Worm (Caenorhabditis elegans) whole organism, midembryonic: ENCODE measurements around the gene str-92.

Experiments used
- T22C8.4 ChIP-seq: fragments of 200-800 bp; sonication (Bioruptor generic); IDR thresholded peaks from 2 replicates; pipeline ENCODE4 v1.3.6; 2022; ENCODE audit warnings: missing genetic modification characterization, missing compliant biosample characterization
- cog-1 ChIP-seq: sonication (generic microtip); optimal IDR thresholded peaks from 2 replicates; lab custom pipeline; 2016; ENCODE audit warnings: missing genetic modification characterization, missing compliant biosample characterization
- flt-1 ChIP-seq: fragments of 200-800 bp; sonication (Bioruptor generic); IDR thresholded peaks from 2 replicates; pipeline ENCODE4 v1.3.6; 2022; ENCODE audit warnings: missing genetic modification characterization, missing compliant biosample characterization
- klf-2 ChIP-seq: fragments of 200-800 bp; sonication (Bioruptor generic); conservative IDR thresholded peaks from 2 replicates; pipeline ENCODE4 v1.3.6; 2022; ENCODE audit warnings: missing genetic modification reagents, missing genetic modification characterization, missing compliant biosample characterization
- med-1 ChIP-seq: sonication (generic microtip); optimal IDR thresholded peaks from 2 replicates; lab custom pipeline; 2017; ENCODE audit warnings: missing genetic modification characterization, mild to moderate bottlenecking, missing compliant biosample characterization, antibody characterized with exemption, missing genetic modification reagents; ENCODE audit not compliant: insufficient read depth
- ref-1 ChIP-seq: fragments of 200-800 bp; sonication (Bioruptor generic); conservative IDR thresholded peaks from 2 replicates; pipeline ENCODE4 v1.3.6; 2022; ENCODE audit warnings: missing genetic modification reagents, missing genetic modification characterization, missing compliant biosample characterization
- tab-1 ChIP-seq: fragments of 200-800 bp; sonication (Bioruptor generic); IDR thresholded peaks from 2 replicates; pipeline ENCODE4 v1.3.6; 2022; ENCODE audit warnings: missing genetic modification characterization, missing compliant biosample characterization
- ztf-23 ChIP-seq: fragments of 200-800 bp; sonication (Bioruptor generic); IDR thresholded peaks from 2 replicates; pipeline ENCODE4 v1.3.6; 2022; ENCODE audit warnings: missing genetic modification reagents, missing genetic modification characterization, missing compliant biosample characterization
- ztf-29 ChIP-seq: fragments of 200-800 bp; sonication (Bioruptor generic); IDR thresholded peaks from 2 replicates; pipeline ENCODE4 v1.3.6; 2022; ENCODE audit warnings: missing genetic modification reagents, missing genetic modification characterization, missing compliant biosample characterization

The str-92 gene

DNA sequence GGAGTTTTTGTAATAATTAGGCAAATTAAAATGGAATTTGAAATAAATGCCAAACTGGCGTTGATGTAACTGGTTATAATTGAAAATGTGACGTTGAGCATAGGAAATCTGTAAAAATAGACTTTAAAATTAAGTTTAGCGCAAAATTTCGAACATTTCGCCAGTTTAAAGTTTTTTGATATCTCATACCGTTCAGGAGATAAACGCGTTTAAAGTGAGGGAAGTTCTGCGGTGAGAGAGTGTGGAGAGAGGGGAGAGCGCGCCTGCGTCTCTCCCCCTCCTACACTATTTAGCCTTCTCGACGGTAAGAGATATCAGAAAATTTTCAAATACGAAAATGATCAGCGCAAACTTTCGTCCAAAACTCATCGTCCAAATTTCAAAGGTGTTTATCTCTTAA is at the start of gene str-92:
str-92 (minus strand) TSS at position 101 of the 400 bp plus-strand sequence.
- TF ChIP-seq tab-1 (GFP tag; lab: Robert Waterston, UW): no peak

DNA sequence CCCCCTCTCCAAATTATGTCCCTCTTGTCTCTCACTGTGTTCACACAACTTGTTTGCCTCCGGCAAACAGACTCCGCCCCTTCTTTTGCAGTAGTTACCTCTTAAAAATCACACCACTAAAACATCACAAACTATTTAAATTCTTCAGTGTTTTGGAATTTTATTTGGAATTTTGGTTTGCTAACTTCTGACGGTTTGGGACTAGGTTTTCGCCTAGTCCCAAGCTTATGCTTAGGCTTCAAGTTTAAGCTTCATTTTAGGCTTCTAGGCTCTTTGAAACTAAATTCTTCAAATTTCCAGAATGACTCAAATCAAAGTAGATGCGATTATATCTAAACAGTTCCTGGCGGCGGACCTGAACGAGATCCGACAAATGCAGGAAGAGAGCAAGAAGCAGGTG is 48.3 kb upstream of the str-92 start, which contains the start of gene fat-5:
fat-5 (plus strand) TSS at position 301 of the 400 bp plus-strand sequence.
- TF ChIP-seq ztf-23 (GFP tag; lab: Robert Waterston, UW): no peak

DNA sequence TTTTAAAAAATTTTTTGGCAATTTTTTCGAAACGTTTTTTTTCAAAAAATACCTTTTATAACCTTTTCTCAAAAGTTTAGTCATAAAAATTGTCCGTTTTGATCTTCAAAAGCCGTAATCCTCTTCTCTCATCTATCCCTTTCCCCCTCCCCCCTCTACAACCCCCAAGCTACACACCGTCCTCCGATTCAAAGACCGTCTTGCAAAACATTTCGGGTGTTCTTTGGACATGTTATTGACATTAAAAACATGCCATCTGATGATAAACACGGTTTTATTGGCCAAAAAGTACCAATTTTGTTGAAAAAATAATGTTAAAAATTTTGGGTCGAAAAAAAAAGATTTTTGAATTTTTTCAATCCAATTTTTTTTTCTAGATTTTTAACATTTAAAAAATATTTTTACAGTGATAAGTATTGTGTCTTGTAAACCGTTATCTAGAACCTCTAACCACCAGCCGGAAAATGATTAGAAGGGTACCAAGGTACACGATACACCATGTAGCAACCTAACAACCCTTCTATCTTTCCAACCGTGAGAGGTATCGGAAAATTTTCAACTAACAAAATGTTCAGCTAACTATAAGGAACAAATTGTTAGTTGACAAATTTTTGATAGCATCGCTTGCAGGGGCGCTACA is 46.8 kb upstream of the str-92 start:
- TF ChIP-seq cog-1 (tag; lab: Kevin White, UChicago) (no peak), tab-1 (GFP tag; lab: Robert Waterston, UW) (no peak), ref-1 (GFP tag; lab: Robert Waterston, UW) (no peak), flt-1 (no peak), T22C8.4 (GFP tag; lab: Robert Waterston, UW) (no peak), ztf-23 (GFP tag; lab: Robert Waterston, UW) (no peak), med-1 (GFP tag; lab: Kevin White, UChicago) (no peak), klf-2 (GFP tag; lab: Robert Waterston, UW) (no peak), ztf-29 (GFP tag; lab: Robert Waterston, UW) (no peak)

DNA sequence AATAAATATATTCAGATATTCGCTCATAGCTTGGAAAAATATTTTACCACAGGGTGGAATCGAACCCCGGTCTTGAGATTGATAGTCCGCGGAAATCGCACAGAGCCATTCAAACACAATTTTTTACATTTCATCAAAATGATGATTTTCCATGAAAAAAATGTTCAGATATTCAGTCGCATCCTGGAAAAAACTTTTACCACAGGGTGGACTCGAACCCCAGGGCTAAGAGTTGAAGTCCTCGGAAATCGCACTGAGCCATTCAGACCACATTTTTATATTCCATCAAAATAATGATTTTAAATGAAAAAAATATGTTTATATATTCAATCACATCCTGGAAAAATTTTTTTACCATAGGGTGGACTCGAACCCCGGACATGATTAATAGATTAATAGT is 46.1 kb upstream of the str-92 start:
- TF ChIP-seq med-1 (GFP tag; lab: Kevin White, UChicago) (no peak), tab-1 (GFP tag; lab: Robert Waterston, UW) (no peak), ztf-23 (GFP tag; lab: Robert Waterston, UW) (no peak), cog-1 (tag; lab: Kevin White, UChicago) (no peak), klf-2 (GFP tag; lab: Robert Waterston, UW) (no peak), flt-1 (no peak), T22C8.4 (GFP tag; lab: Robert Waterston, UW) (no peak), ztf-29 (GFP tag; lab: Robert Waterston, UW) (no peak), ref-1 (GFP tag; lab: Robert Waterston, UW) (no peak)

DNA sequence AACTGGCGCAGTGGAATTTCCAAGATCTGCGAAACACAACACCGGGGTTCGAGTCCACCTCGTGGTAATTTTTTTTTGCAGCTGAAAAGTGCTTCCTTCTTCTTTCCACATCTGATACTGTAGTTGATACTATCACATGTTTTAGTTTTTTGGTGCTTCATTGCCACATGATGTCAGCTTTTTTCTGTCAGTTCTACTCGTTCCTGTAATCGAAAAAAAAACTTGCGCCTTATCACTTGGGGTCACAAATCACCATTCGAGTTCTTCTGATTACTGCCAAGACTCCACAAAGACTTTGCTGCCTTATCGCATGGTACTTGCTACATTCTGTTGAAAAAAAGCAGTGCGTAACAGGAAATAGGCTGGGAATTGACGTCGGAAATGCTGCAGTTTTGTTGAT is 45.3 kb upstream of the str-92 start:
- TF ChIP-seq tab-1 (GFP tag; lab: Robert Waterston, UW) (no peak), med-1 (GFP tag; lab: Kevin White, UChicago) (no peak), klf-2 (GFP tag; lab: Robert Waterston, UW) (no peak), ztf-29 (GFP tag; lab: Robert Waterston, UW) (no peak), cog-1 (tag; lab: Kevin White, UChicago) (no peak), ref-1 (GFP tag; lab: Robert Waterston, UW) (no peak), T22C8.4 (GFP tag; lab: Robert Waterston, UW) (no peak), flt-1 (no peak), ztf-23 (GFP tag; lab: Robert Waterston, UW) (no peak)

DNA sequence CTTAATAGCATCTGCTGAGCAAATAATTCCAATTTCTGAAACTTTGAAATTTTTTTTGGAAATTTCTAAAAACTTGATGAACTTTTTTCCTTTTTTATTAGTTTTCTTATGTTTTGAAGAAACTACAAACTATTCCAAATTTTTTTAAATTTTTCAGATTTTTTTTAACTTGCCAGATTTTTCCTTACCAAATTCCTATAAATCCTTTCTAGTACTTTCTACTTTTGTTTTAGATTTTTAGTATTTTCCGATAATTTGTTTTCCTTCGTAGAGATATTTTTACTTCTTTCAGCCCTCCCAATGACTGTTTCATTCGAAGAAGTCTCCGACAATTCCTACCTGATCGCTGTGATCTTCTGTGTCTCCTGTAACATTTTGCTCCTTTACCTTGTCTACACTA is 42.2 kb upstream of the str-92 start, which contains the start of gene str-77:
str-77 (plus strand) TSS at position 301 of the 400 bp plus-strand sequence.
- TF ChIP-seq ref-1 (GFP tag; lab: Robert Waterston, UW) (no peak), klf-2 (GFP tag; lab: Robert Waterston, UW) (no peak)

DNA sequence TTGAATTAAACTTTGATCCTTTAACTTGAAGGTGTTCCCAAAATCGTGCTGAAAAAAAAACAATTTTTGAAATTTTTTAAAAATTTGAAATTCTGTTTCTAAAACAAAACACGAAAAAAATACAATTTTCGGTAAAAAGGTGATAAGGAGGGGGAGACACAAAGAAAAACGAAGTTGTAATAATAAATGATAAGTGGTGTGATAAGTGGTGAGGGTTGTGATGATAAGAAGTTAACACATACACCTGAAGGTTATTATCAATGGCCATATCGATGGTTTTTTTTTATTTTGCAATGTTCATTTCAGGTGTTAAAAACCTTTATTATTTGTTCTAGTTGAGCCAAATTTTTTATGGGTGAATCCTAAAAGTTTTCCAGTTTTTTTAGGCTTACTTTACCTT is 37.9 kb upstream of the str-92 start, which contains the start of gene twk-33:
twk-33 (minus strand) TSS at position 48 of the 400 bp plus-strand sequence.
- TF ChIP-seq ref-1 (GFP tag; lab: Robert Waterston, UW): no peak
- TF ChIP-seq flt-1: no peak

DNA sequence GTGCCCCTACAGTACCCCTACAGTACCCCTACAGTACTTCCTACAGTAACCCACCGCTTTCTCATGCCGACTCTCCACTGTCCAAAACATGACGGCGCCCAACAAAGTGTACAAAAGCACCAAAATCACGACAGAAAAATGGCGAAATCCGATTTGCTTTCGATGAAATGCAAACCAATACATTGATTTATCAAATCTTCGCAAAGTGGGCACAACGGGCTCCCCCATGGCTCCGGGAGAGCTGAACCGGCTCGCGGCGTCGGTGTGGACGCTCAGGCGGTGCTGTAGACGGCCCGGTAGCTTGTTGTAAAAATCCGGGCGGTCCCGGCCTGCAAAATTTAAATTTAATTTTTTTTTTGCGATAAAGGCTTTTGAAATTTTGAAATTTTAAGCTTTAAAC is 35.9 kb upstream of the str-92 start:
- TF ChIP-seq tab-1 (GFP tag; lab: Robert Waterston, UW) (no peak), T22C8.4 (GFP tag; lab: Robert Waterston, UW) (no peak)

DNA sequence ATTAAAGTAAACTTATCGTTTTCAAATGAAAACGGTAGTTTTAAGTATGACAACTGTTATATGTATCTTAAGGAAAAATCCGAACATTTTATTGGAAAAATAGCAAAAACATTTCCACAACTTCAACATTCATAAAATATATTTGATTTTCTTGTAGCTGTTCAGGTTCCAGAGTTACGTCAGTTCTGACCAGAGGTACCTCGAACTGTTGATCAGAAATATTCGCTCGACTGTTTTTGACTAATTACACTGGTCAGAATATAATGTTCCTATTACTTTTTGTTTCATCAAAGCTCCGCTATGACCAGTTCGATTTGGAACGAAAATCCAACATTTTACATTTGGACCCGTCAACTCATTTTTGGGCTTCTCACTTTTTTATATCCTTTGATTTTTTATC is 30.6 kb upstream of the str-92 start, which contains the start of gene srh-31:
srh-31 (plus strand) TSS at position 301 of the 400 bp plus-strand sequence.
- TF ChIP-seq ref-1 (GFP tag; lab: Robert Waterston, UW) (no peak), med-1 (GFP tag; lab: Kevin White, UChicago) (no peak)

DNA sequence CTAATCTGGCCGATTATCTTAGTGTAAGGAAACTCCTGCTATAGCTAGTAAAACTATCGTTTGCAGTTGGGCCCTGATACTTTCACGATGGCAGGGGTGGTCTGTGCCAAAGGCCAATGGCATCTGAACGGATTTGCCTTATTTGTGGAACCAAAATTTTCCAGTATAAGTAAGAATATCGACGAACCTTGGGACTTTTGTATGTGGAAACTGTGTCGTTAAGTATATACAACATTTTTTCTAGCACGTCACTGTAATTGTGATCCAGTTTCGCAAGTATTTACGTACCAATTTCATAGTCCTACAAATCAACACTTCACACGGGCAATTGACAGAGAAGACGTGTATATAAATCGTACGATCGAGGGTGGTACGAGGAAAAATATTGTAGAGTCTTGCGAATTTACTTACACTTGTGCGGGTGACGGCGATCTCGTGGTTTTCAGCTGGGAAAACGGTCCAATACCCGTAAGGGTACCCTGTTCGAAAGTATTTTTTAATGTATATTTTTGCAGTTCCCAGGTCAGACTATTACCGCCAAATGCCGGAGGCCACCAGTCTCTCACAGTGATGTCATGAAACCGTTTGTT is 29.9 kb upstream of the str-92 start:
- TF ChIP-seq cog-1 (tag; lab: Kevin White, UChicago) (no peak), flt-1 (no peak), klf-2 (GFP tag; lab: Robert Waterston, UW) (no peak), T22C8.4 (GFP tag; lab: Robert Waterston, UW) (no peak), ztf-23 (GFP tag; lab: Robert Waterston, UW) (no peak), med-1 (GFP tag; lab: Kevin White, UChicago) (no peak), ztf-29 (GFP tag; lab: Robert Waterston, UW) (no peak), ref-1 (GFP tag; lab: Robert Waterston, UW) (no peak), tab-1 (GFP tag; lab: Robert Waterston, UW) (no peak)
